Worm (Caenorhabditis elegans) whole organism, L4/young adult: ENCODE data around the gene ram-2.

Experiments
- W03F9.2 ChIP-seq: fragments of 150-350 bp; optimal IDR thresholded peaks from 2 replicates; lab custom pipeline; 2014; ENCODE audit warnings: missing biosample characterization, missing genetic modification characterization
- dao-5 ChIP-seq: sonication (generic microtip); optimal IDR thresholded peaks from 2 replicates; lab custom pipeline; 2016; ENCODE audit warnings: missing genotype, missing genetic modification characterization, moderate library complexity, missing compliant biosample characterization
- him-1 ChIP-seq: sonication (generic microtip); optimal IDR thresholded peaks from 2 replicates; lab custom pipeline; 2016; ENCODE audit warnings: missing genotype, missing genetic modification reagents, missing genetic modification characterization, missing compliant biosample characterization

DNA sequence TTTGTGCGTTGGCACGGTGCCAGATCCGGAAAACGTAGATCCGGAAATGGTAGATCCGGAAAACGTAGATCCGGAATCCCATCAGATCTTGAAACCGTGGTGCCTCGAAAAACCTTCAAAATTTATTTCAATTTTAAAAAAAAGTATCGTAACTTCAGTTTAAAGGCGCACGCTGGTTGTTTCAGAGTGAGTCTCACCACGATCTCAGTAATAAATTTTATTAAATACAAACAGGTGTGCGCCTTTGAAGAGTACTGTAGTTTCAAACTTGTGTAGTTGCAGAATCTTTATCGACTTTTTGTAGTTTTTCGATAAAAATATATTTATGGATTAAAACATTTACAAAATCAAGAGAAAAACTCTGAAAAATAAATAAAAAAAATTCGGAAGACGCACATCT is 34.0 kb upstream of the ram-2 start:
- TF ChIP-seq him-1 (tag; lab: Kevin White, UChicago) (no peak), W03F9.2 (tag; lab: Kevin White, UChicago) (peak; percentile 55), dao-5 (tag; lab: Kevin White, UChicago) (no peak)
